Fruit fly (Drosophila melanogaster) whole organism, prepupa: ENCODE data around the gene Tsp97E.
A peak's percentile ranks its signal among the peaks of the same experiment; 100 is the strongest.

Experiments used
- Blimp-1 ChIP-seq: fragments of 200-800 bp; sonication (Bioruptor generic); optimal IDR thresholded peaks from 3 replicates; lab custom pipeline; 2017; ENCODE audit warnings: missing biosample characterization, missing genetic modification characterization, mild to moderate bottlenecking, moderate library complexity, missing genetic modification reagents
- CG10669 ChIP-seq: fragments of 200-800 bp; sonication (Bioruptor generic); optimal IDR thresholded peaks from 3 replicates; lab custom pipeline; 2018; ENCODE audit warnings: missing biosample characterization, mild to moderate bottlenecking, missing genetic modification characterization, moderate library complexity
- CG11762 ChIP-seq: fragments of 200-800 bp; sonication (Bioruptor generic); optimal IDR thresholded peaks from 3 replicates; lab custom pipeline; 2016; ENCODE audit warnings: missing biosample characterization, missing genetic modification characterization; ENCODE audit not compliant: insufficient read depth
- CG11902 ChIP-seq: fragments of 200-800 bp; sonication (Bioruptor generic); optimal IDR thresholded peaks from 3 replicates; lab custom pipeline; 2016; ENCODE audit warnings: missing biosample characterization, missing genetic modification characterization
- CG15336 ChIP-seq: fragments of 200-800 bp; sonication (Bioruptor generic); IDR thresholded peaks from 2 replicates; pipeline ENCODE4 v1.3.6; 2022; ENCODE audit warnings: missing biosample characterization, missing genetic modification characterization
- CG16779 ChIP-seq: fragments of 200-800 bp; sonication (Bioruptor generic); optimal IDR thresholded peaks from 3 replicates; lab custom pipeline; 2017; ENCODE audit warnings: missing biosample characterization, mild to moderate bottlenecking, missing genetic modification characterization
- CG3032 ChIP-seq: fragments of 200-800 bp; optimal IDR thresholded peaks from 2 replicates; lab custom pipeline; 2019; ENCODE audit warnings: missing biosample characterization, mild to moderate bottlenecking, missing genetic modification characterization, moderate library complexity
- CG31627 ChIP-seq: fragments of 200-800 bp; sonication (Bioruptor generic); optimal IDR thresholded peaks from 3 replicates; lab custom pipeline; 2016; ENCODE audit warnings: missing biosample characterization, missing genetic modification characterization
- CG34406 ChIP-seq: fragments of 200-800 bp; sonication (Bioruptor generic); optimal IDR thresholded peaks from 3 replicates; lab custom pipeline; 2016; ENCODE audit warnings: missing biosample characterization, missing genetic modification characterization
- CG3919 ChIP-seq: fragments of 200-800 bp; sonication (Bioruptor generic); optimal IDR thresholded peaks from 3 replicates; lab custom pipeline; 2016; ENCODE audit warnings: missing biosample characterization, missing genetic modification characterization
- CG4318 ChIP-seq: fragments of 200-800 bp; sonication (Bioruptor generic); optimal IDR thresholded peaks from 3 replicates; lab custom pipeline; 2017; ENCODE audit warnings: missing biosample characterization, mild to moderate bottlenecking, missing genetic modification characterization
- CG6163 ChIP-seq: fragments of 200-800 bp; sonication (Bioruptor generic); IDR thresholded peaks from 3 replicates; pipeline ENCODE4 v1.3.6; 2022; ENCODE audit warnings: missing biosample characterization, missing genetic modification characterization
- CG6276 ChIP-seq: fragments of 200-800 bp; sonication (Bioruptor generic); optimal IDR thresholded peaks from 2 replicates; lab custom pipeline; 2017; ENCODE audit warnings: missing biosample characterization, mild to moderate bottlenecking, missing genetic modification characterization
- CG7368 ChIP-seq: fragments of 200-800 bp; sonication (Bioruptor generic); optimal IDR thresholded peaks from 3 replicates; lab custom pipeline; 2016; ENCODE audit warnings: missing biosample characterization, missing genetic modification characterization
- CG8119 ChIP-seq: fragments of 200-800 bp; sonication (Bioruptor generic); IDR thresholded peaks from 3 replicates; pipeline ENCODE4 v1.3.6; 2022; ENCODE audit warnings: missing biosample characterization, missing genetic modification characterization
- CG8319 ChIP-seq: fragments of 200-800 bp; sonication (Bioruptor generic); optimal IDR thresholded peaks from 3 replicates; lab custom pipeline; 2016; ENCODE audit warnings: missing biosample characterization, missing genetic modification characterization
- CG9139 ChIP-seq: fragments of 200-800 bp; sonication (Bioruptor generic); optimal IDR thresholded peaks from 3 replicates; lab custom pipeline; 2017; ENCODE audit warnings: missing biosample characterization, mild to moderate bottlenecking, missing genetic modification characterization
- Eip78C ChIP-seq: fragments of 200-800 bp; sonication (Bioruptor generic); peaks from one replicate; lab custom pipeline; 2016; ENCODE audit warnings: missing biosample characterization, missing genetic modification characterization
- Eip93F ChIP-seq: fragments of 200-800 bp; sonication (Bioruptor generic); optimal IDR thresholded peaks from 2 replicates; lab custom pipeline; 2016; ENCODE audit warnings: missing biosample characterization, mild to moderate bottlenecking, missing genetic modification characterization
- Ets96B ChIP-seq: fragments of 200-800 bp; optimal IDR thresholded peaks from 2 replicates; lab custom pipeline; 2019; ENCODE audit warnings: missing biosample characterization, mild to moderate bottlenecking, missing genetic modification characterization, moderate library complexity
- Gug ChIP-seq: fragments of 200-800 bp; sonication (Bioruptor generic); IDR thresholded peaks from 2 replicates; pipeline ENCODE4 v1.3.6; 2022; ENCODE audit warnings: missing biosample characterization, missing genetic modification characterization
- Hr38 ChIP-seq: sonication (Bioruptor generic); optimal IDR thresholded peaks from 2 replicates; lab custom pipeline; 2016; ENCODE audit warnings: missing biosample characterization, missing genetic modification characterization
- Hr39 ChIP-seq: fragments of 200-800 bp; sonication (Bioruptor generic); optimal IDR thresholded peaks from 2 replicates; lab custom pipeline; 2016; ENCODE audit warnings: missing biosample characterization, missing genetic modification characterization
- Hr4 ChIP-seq: fragments of 200-800 bp; sonication (Bioruptor generic); optimal IDR thresholded peaks from 3 replicates; lab custom pipeline; 2016; ENCODE audit warnings: missing biosample characterization, missing genetic modification characterization
- Lpt ChIP-seq: fragments of 200-800 bp; sonication (Bioruptor generic); optimal IDR thresholded peaks from 3 replicates; lab custom pipeline; 2016; ENCODE audit warnings: missing biosample characterization, missing genetic modification characterization
- Met ChIP-seq: fragments of 200-800 bp; sonication (Bioruptor generic); optimal IDR thresholded peaks from 3 replicates; lab custom pipeline; 2016; ENCODE audit warnings: missing biosample characterization, missing genetic modification characterization
- OdsH ChIP-seq: fragments of 200-800 bp; sonication (Bioruptor generic); optimal IDR thresholded peaks from 3 replicates; lab custom pipeline; 2016; ENCODE audit warnings: missing biosample characterization, missing genetic modification characterization
- Smox ChIP-seq: fragments of 200-800 bp; sonication (Bioruptor generic); optimal IDR thresholded peaks from 3 replicates; lab custom pipeline; 2016; ENCODE audit warnings: missing biosample characterization, missing genetic modification characterization
- Sox15 ChIP-seq: fragments of 200-800 bp; sonication (Bioruptor generic); optimal IDR thresholded peaks from 3 replicates; lab custom pipeline; 2016; ENCODE audit warnings: missing biosample characterization, missing genetic modification characterization
- achi ChIP-seq: fragments of 200-800 bp; sonication (Bioruptor generic); optimal IDR thresholded peaks from 3 replicates; lab custom pipeline; 2016; ENCODE audit warnings: missing biosample characterization, missing genetic modification characterization
- acj6 ChIP-seq: fragments of 200-800 bp; sonication (Bioruptor generic); optimal IDR thresholded peaks from 3 replicates; lab custom pipeline; 2016; ENCODE audit warnings: missing biosample characterization, missing genetic modification characterization
- cyc ChIP-seq: fragments of 200-800 bp; sonication (Bioruptor generic); optimal IDR thresholded peaks from 3 replicates; lab custom pipeline; 2016; ENCODE audit warnings: missing biosample characterization, missing genetic modification characterization
- dsx ChIP-seq: fragments of 200-800 bp; optimal IDR thresholded peaks from 3 replicates; lab custom pipeline; 2019; ENCODE audit warnings: missing biosample characterization, mild to moderate bottlenecking, missing genetic modification characterization, moderate library complexity; ENCODE audit not compliant: poor library complexity, severe bottlenecking
- eg ChIP-seq: fragments of 200-800 bp; sonication (Bioruptor generic); IDR thresholded peaks from 3 replicates; pipeline ENCODE4 v1.3.6; 2022; ENCODE audit warnings: missing biosample characterization, missing genetic modification characterization
- fd59A ChIP-seq: fragments of 200-800 bp; sonication (Bioruptor generic); optimal IDR thresholded peaks from 2 replicates; lab custom pipeline; 2017; ENCODE audit warnings: missing biosample characterization, mild to moderate bottlenecking, missing genetic modification characterization, missing genetic modification reagents
- fd85E ChIP-seq: fragments of 200-800 bp; sonication (Bioruptor generic); optimal IDR thresholded peaks from 3 replicates; lab custom pipeline; 2016; ENCODE audit warnings: missing biosample characterization, missing genetic modification characterization
- fkh ChIP-seq: fragments of 200-800 bp; sonication (Bioruptor generic); optimal IDR thresholded peaks from 3 replicates; lab custom pipeline; 2017; ENCODE audit warnings: missing biosample characterization, mild to moderate bottlenecking, missing genetic modification characterization, moderate library complexity
- lz ChIP-seq: fragments of 200-800 bp; sonication (Bioruptor generic); optimal IDR thresholded peaks from 3 replicates; lab custom pipeline; 2016; ENCODE audit warnings: missing biosample characterization, missing genetic modification characterization
- net ChIP-seq: fragments of 200-800 bp; sonication (Bioruptor generic); optimal IDR thresholded peaks from 3 replicates; lab custom pipeline; 2016; ENCODE audit warnings: missing biosample characterization, missing genetic modification characterization
- pdm3 ChIP-seq: fragments of 200-800 bp; sonication (Bioruptor generic); optimal IDR thresholded peaks from 3 replicates; lab custom pipeline; 2016; ENCODE audit warnings: missing biosample characterization, missing genetic modification characterization
- salr ChIP-seq, 2 experiments: fragments of 200-800 bp; sonication (Bioruptor generic); optimal IDR thresholded peaks; 3 replicates each; lab custom pipeline; 2016 to 2018; ENCODE audit warnings: missing biosample characterization in 2 of 2, missing genetic modification characterization in 2 of 2, mild to moderate bottlenecking in 1 of 2
- spab ChIP-seq: fragments of 200-800 bp; sonication (Bioruptor generic); optimal IDR thresholded peaks from 2 replicates; lab custom pipeline; 2017; ENCODE audit warnings: missing biosample characterization, mild to moderate bottlenecking, missing genetic modification characterization, missing genetic modification reagents
- ss ChIP-seq, 2 experiments: fragments of 200-800 bp; sonication (Bioruptor generic); optimal IDR thresholded peaks; 2 replicates in 1 of 2; 3 replicates in 1 of 2; lab custom pipeline; 2017 to 2018; ENCODE audit warnings: mild to moderate bottlenecking in 2 of 2, missing biosample characterization in 2 of 2, missing genetic modification characterization in 2 of 2, moderate library complexity in 1 of 2
- svp ChIP-seq: fragments of 200-800 bp; sonication (Bioruptor generic); peaks from one replicate; lab custom pipeline; 2016; ENCODE audit warnings: missing biosample characterization, missing genetic modification characterization
- topi ChIP-seq: fragments of 200-800 bp; sonication (Bioruptor generic); optimal IDR thresholded peaks from 3 replicates; lab custom pipeline; 2016; ENCODE audit warnings: missing biosample characterization, missing genetic modification characterization
- vri ChIP-seq: fragments of 200-800 bp; sonication (Bioruptor generic); optimal IDR thresholded peaks from 3 replicates; lab custom pipeline; 2016; ENCODE audit warnings: missing biosample characterization, mild to moderate bottlenecking, missing genetic modification characterization

Gene Tsp97E

dm6 chr3R:26989802-26990509 lies 25.3 kb upstream of the Tsp97E start, which contains the start of gene CG31076 (continued):
- TF ChIP-seq spab (GFP tag; lab: Kevin White, UChicago) (peak; percentile 47), fkh (GFP tag; lab: Kevin White, UChicago) (peak; percentile 70), Ets96B (tag; lab: Kevin White, UChicago) (peak; percentile 50), Eip93F (GFP tag; lab: Kevin White, UChicago) (peak; percentile 83), CG11762 (GFP tag; lab: Kevin White, UChicago) (peak; percentile 46), net (GFP tag; lab: Kevin White, UChicago) (no peak), Hr4 (GFP tag; lab: Kevin White, UChicago) (peak; percentile 44), CG10669 (peak; percentile 64), fd59A (GFP tag; lab: Kevin White, UChicago) (no peak), Lpt (GFP tag; lab: Kevin White, UChicago) (peak; percentile 26), vri (GFP tag; lab: Kevin White, UChicago) (peak; percentile 48), CG15336 (GFP tag; lab: Robert Waterston, UW) (0 out of 2 replicates have a peak, but pooled peaks have one; percentile 24), Met (GFP tag; lab: Kevin White, UChicago) (peak; percentile 81), CG3919 (GFP tag; lab: Kevin White, UChicago) (peak; percentile 65), Eip78C (GFP tag; lab: Kevin White, UChicago) (peak; percentile 93), topi (GFP tag; lab: Kevin White, UChicago) (peak; percentile 85), cyc (GFP tag; lab: Kevin White, UChicago) (peak; percentile 77), svp (GFP tag; lab: Kevin White, UChicago) (peak; percentile 94), OdsH (GFP tag; lab: Kevin White, UChicago) (peak; percentile 36), Sox15 (GFP tag; lab: Kevin White, UChicago) (peak; percentile 5), lz (peak; percentile 73), fd85E (no peak), Hr39 (GFP tag; lab: Kevin White, UChicago) (peak; percentile 54), CG16779 (peak; percentile 15), Blimp-1 (GFP tag; lab: Kevin White, UChicago) (peak; percentile 53), Hr38 (no peak)

DNA sequence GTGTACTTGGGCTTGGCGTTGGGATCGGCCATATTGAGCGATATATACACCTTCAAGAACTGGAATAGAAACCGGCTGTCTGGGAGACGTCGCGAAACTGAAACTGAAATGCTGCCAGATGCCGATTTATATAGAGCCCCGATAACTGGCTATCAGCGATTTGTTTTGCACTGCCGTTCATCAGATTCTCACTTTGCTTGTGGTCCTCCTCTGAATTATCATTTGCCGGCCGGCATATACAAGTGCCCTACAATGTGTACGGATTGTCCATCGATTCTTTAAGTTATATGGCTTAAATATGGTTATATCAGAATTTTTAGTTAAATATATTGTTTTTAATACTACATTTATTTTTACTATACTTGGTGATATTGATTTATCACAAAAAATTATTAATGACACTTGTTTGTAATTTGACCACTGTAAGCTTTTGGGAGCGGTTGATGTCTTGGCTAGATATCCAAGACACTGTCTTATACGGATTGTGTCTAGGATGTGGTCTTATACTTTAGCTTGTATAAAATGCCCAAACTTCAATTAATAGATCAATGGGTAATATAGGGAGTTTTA lies 23.9 kb upstream of the Tsp97E start, which contains the start of gene CG31075:
CG31075 (minus strand) TSS at position 106 of the 570 bp plus-strand sequence.
- TF ChIP-seq CG8119 (GFP tag; lab: Robert Waterston, UW) (peak; percentile 94), acj6 (GFP tag; lab: Kevin White, UChicago) (peak; percentile 85), Hr4 (GFP tag; lab: Kevin White, UChicago) (peak; percentile 82), Hr38 (no peak), dsx (GFP tag; lab: Kevin White, UChicago) (peak; percentile 93), cyc (GFP tag; lab: Kevin White, UChicago) (peak; percentile 92), CG3032 (tag; lab: Kevin White, UChicago) (peak; percentile 83), salr (GFP tag; optimal IDR thresholded peaks at IDR 0.05; lab: Kevin White, UChicago) (peak; percentile 59 to 66), CG9139 (GFP tag; lab: Kevin White, UChicago) (peak; percentile 77), spab (GFP tag; lab: Kevin White, UChicago) (peak; percentile 84), Smox (GFP tag; lab: Kevin White, UChicago) (peak; percentile 87), pdm3 (GFP tag; lab: Kevin White, UChicago) (peak; percentile 84), Gug (GFP tag; lab: Robert Waterston, UW) (peak; percentile 97), achi (peak; percentile 90), net (GFP tag; lab: Kevin White, UChicago) (peak; percentile 76), CG34406 (peak; percentile 83), CG6163 (GFP tag; lab: Robert Waterston, UW) (peak; percentile 99), CG8319 (GFP tag; lab: Kevin White, UChicago) (peak; percentile 77), CG7368 (GFP tag; lab: Kevin White, UChicago) (peak; percentile 85), svp (GFP tag; lab: Kevin White, UChicago) (peak; percentile 96), CG11762 (GFP tag; lab: Kevin White, UChicago) (peak; percentile 83), fd59A (GFP tag; lab: Kevin White, UChicago) (peak; percentile 74), eg (GFP tag; lab: Robert Waterston, UW) (peak; percentile 97), CG4318 (GFP tag; lab: Kevin White, UChicago) (peak; percentile 73), Sox15 (GFP tag; lab: Kevin White, UChicago) (peak; percentile 41), Eip78C (GFP tag; lab: Kevin White, UChicago) (peak; percentile 98), ss (GFP tag; optimal IDR thresholded peaks at IDR 0.05; lab: Kevin White, UChicago) (peak; percentile 81 to 87), CG16779 (peak; percentile 81), Blimp-1 (GFP tag; lab: Kevin White, UChicago) (peak; percentile 76), CG11902 (peak; percentile 80), fkh (GFP tag; lab: Kevin White, UChicago) (no peak), CG6276 (no peak), CG31627 (peak; percentile 76)
